Worm (Caenorhabditis elegans): Measurements from ENCODE around the gene M03F4.4.

- TF ChIP-seq atf-7 (tag; optimal IDR thresholded peaks at IDR 0.05): no peak
- no peak for TF ChIP-seq ama-1 (optimal IDR thresholded peaks at IDR 0.05)
- no peak for TF ChIP-seq ama-1 (GFP tag; optimal IDR thresholded peaks at IDR 0.05)
- no peak for TF ChIP-seq hlh-12 (tag; optimal IDR thresholded peaks at IDR 0.05)
- TF ChIP-seq T07F8.4 (tag; optimal IDR thresholded peaks at IDR 0.05): no peak
- no peak for TF ChIP-seq sdz-38 (tag; optimal IDR thresholded peaks at IDR 0.05)
- TF ChIP-seq hsf-1 (GFP tag; IDR thresholded peaks at IDR 0.05): no peak
- TF ChIP-seq ztf-6 (GFP tag; IDR thresholded peaks at IDR 0.05): no peak
- TF ChIP-seq ztf-18 (tag; optimal IDR thresholded peaks at IDR 0.05): no peak
- no peak for TF ChIP-seq B0035.1 (tag; optimal IDR thresholded peaks at IDR 0.05)
- no peak for TF ChIP-seq unc-62 (GFP tag; optimal IDR thresholded peaks at IDR 0.05)
- TF ChIP-seq dpl-1 (GFP tag; optimal IDR thresholded peaks at IDR 0.05): no peak
- TF ChIP-seq akir-1 (GFP tag; optimal IDR thresholded peaks at IDR 0.05): no peak
- no peak for TF ChIP-seq athp-1 (tag; optimal IDR thresholded peaks at IDR 0.05)
- no peak for TF ChIP-seq F39B2.1 (GFP tag; IDR thresholded peaks at IDR 0.05)
Observed at ce11 chrX:4920942-4921540, 36.2 kb downstream of the M03F4.4 start, which contains the start of gene K05B2.4.

All from whole organism, young adult.